Fruit fly (Drosophila melanogaster) whole organism, pupa: ENCODE measurements around the gene CG8611.

Source experiments
- CG10348 ChIP-seq: fragments of 200-800 bp; sonication (Bioruptor generic); IDR thresholded peaks from 2 replicates; pipeline ENCODE4 v1.3.6; 2022; ENCODE audit warnings: missing biosample characterization, missing genetic modification characterization
- CG12605 ChIP-seq: fragments of 200-800 bp; sonication (Bioruptor generic); IDR thresholded peaks from 2 replicates; pipeline ENCODE4 v1.3.6; 2022; ENCODE audit warnings: missing biosample characterization, missing genetic modification characterization
- CG13204 ChIP-seq: fragments of 200-800 bp; sonication (Bioruptor generic); optimal IDR thresholded peaks from 2 replicates; lab custom pipeline; 2018; ENCODE audit warnings: missing biosample characterization, mild to moderate bottlenecking, missing genetic modification characterization, moderate library complexity
- CG14655 ChIP-seq: fragments of 200-800 bp; sonication (Bioruptor generic); optimal IDR thresholded peaks from 3 replicates; lab custom pipeline; 2017; ENCODE audit warnings: mild to moderate bottlenecking, missing biosample characterization, missing genetic modification reagents, missing genetic modification characterization
- CG17806 ChIP-seq: fragments of 200-800 bp; sonication (Bioruptor generic); optimal IDR thresholded peaks from 2 replicates; lab custom pipeline; 2018; ENCODE audit warnings: missing biosample characterization, mild to moderate bottlenecking, missing genetic modification characterization, moderate library complexity
- CG4496 ChIP-seq: fragments of 200-800 bp; sonication (Bioruptor generic); IDR thresholded peaks from 3 replicates; pipeline ENCODE4 v1.3.6; 2022; ENCODE audit warnings: missing biosample characterization, missing genetic modification characterization
- CG8159 ChIP-seq: fragments of 200-800 bp; sonication (Bioruptor generic); optimal IDR thresholded peaks from 3 replicates; lab custom pipeline; 2018; ENCODE audit warnings: missing biosample characterization, mild to moderate bottlenecking, missing genetic modification characterization, moderate library complexity
- Ets98B ChIP-seq: fragments of 200-800 bp; sonication (Bioruptor generic); IDR thresholded peaks from 2 replicates; pipeline ENCODE4 v1.3.6; 2022; ENCODE audit warnings: missing biosample characterization, missing genetic modification characterization
- Pif1B ChIP-seq: fragments of 200-800 bp; sonication (Bioruptor generic); optimal IDR thresholded peaks from 3 replicates; lab custom pipeline; 2016; ENCODE audit warnings: missing biosample characterization, missing genetic modification characterization
- Snoo ChIP-seq: fragments of 200-800 bp; sonication (Bioruptor generic); optimal IDR thresholded peaks from 3 replicates; lab custom pipeline; 2017; ENCODE audit warnings: missing biosample characterization, mild to moderate bottlenecking, missing genetic modification characterization, inconsistent platforms
- gl ChIP-seq: fragments of 200-800 bp; sonication (Bioruptor generic); optimal IDR thresholded peaks from 2 replicates; lab custom pipeline; 2018; ENCODE audit warnings: missing biosample characterization, mild to moderate bottlenecking, missing genetic modification characterization

DNA sequence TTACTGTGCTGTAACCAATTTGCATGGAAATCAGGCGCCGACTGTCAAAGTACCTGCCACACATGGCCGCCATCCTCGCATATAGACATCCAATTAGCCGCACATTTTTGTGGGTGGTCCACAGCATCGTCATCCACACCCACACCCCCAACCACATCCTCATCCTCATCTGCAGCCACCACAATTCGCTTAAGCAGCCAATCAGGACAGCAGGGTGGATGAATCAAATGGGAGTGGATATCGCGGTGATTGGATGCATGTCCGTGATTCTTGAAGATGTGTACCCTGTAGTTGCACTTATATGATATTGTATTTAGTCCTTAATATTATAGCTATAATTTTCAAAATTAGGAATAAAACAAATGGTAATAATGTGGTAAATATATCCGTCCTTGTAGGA lies 17.1 kb downstream of the CG8611 start:
- no peak for TF ChIP-seq CG13204 (GFP tag; lab: Kevin White, UChicago)
- TF ChIP-seq gl = no peak
- TF ChIP-seq Snoo (tag; lab: Kevin White, UChicago) = no peak
- no peak for TF ChIP-seq CG14655 (GFP tag; lab: Kevin White, UChicago)
- no peak for TF ChIP-seq Ets98B (GFP tag; lab: Robert Waterston, UW)
- TF ChIP-seq CG12605 (GFP tag; lab: Robert Waterston, UW) = no peak
- no peak for TF ChIP-seq CG10348 (GFP tag; lab: Robert Waterston, UW)
- no peak for TF ChIP-seq CG8159
- no peak for TF ChIP-seq CG17806 (tag; lab: Kevin White, UChicago)
- TF ChIP-seq Pif1B = no peak
- no peak for TF ChIP-seq CG4496 (GFP tag; lab: Robert Waterston, UW)
